Fruit fly (Drosophila melanogaster): ENCODE measurements around the gene CDK2AP1.
A peak's percentile ranks its signal among the peaks of the same experiment; 100 is the strongest.

CDK2AP1 gene

DNA sequence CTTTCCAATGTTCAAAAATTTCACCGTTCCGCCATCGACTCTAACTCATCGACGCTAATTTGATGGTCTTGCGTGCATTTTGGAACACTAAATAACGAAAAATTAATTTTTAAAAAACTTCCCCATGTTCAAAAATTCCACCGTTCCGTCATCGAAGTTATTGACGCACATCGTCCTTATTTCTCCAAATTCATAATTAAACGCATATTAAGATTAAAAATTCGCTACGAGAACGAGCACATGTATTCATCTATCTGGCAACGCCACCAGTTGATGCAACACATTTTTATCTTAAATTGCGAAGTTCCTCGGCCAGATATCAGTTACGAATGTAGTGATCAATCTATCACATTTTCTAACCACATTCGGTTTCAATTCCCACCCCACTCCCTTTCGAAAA is 11.5 kb downstream of the CDK2AP1 start, which contains the start of gene Lint-1 (continued):
- TF ChIP-seq slou (GFP tag; optimal IDR thresholded peaks at IDR 0.05), result no peak
- peak; percentile 35 for TF ChIP-seq CG30403 (GFP tag; optimal IDR thresholded peaks at IDR 0.05)
- TF ChIP-seq zen (tag; optimal IDR thresholded peaks at IDR 0.05), result no peak
- TF ChIP-seq CG4328 (GFP tag; optimal IDR thresholded peaks at IDR 0.05), result no peak
- peak; percentile 56 for TF ChIP-seq row (GFP tag; IDR thresholded peaks at IDR 0.05)
- TF ChIP-seq Max (GFP tag; optimal IDR thresholded peaks at IDR 0.05), result peak; percentile 35
- peak; percentile 51 for TF ChIP-seq CG2120 (GFP tag; optimal IDR thresholded peaks at IDR 0.05)
- TF ChIP-seq CG34422 (GFP tag; IDR thresholded peaks at IDR 0.05), result no peak
- peak; percentile 65 for TF ChIP-seq CG4617 (GFP tag; optimal IDR thresholded peaks at IDR 0.05; ENCODE audit: borderline replicate concordance)
- no peak for TF ChIP-seq CG12299 (tag; optimal IDR thresholded peaks at IDR 0.05)
- peak; percentile 38 for TF ChIP-seq gem (tag; optimal IDR thresholded peaks at IDR 0.05)
- no peak for TF ChIP-seq fd96Cb (tag; optimal IDR thresholded peaks at IDR 0.05)
- TF ChIP-seq Ptx1 (GFP tag; IDR thresholded peaks at IDR 0.05), result peak; percentile 41; the same call in 1 of the 2 replicates
- TF ChIP-seq pb (GFP tag; optimal IDR thresholded peaks at IDR 0.05), result no peak
- no peak for TF ChIP-seq CG18011 (GFP tag; optimal IDR thresholded peaks at IDR 0.05)
- no peak for TF ChIP-seq CG6813 (GFP tag; optimal IDR thresholded peaks at IDR 0.05)
- TF ChIP-seq ssp (GFP tag; IDR thresholded peaks at IDR 0.05), result peak; percentile 39
- TF ChIP-seq bowl (GFP tag; IDR thresholded peaks at IDR 0.05), result no peak
- no peak for TF ChIP-seq Nf-YC (tag; optimal IDR thresholded peaks at IDR 0.05)
- no peak for TF ChIP-seq slp2 (GFP tag; optimal IDR thresholded peaks at IDR 0.05)
- no peak for TF ChIP-seq yki (optimal IDR thresholded peaks at IDR 0.05)
- peak; percentile 11 for TF ChIP-seq phol (tag; optimal IDR thresholded peaks at IDR 0.05)
- no peak for TF ChIP-seq Trl (optimal IDR thresholded peaks at IDR 0.05)
- peak; percentile 1 for TF ChIP-seq Trl (GFP tag; optimal IDR thresholded peaks at IDR 0.05)
- TF ChIP-seq CG14710 (tag; optimal IDR thresholded peaks at IDR 0.05), result peak; percentile 22
- 0 out of 2 replicates have a peak, but pooled peaks have one; percentile 31 for TF ChIP-seq H2.0 (GFP tag; IDR thresholded peaks at IDR 0.05)
- no peak for TF ChIP-seq ato (GFP tag; IDR thresholded peaks at IDR 0.05; ENCODE audit: partially characterized antibody)
- TF ChIP-seq BEAF-32 (GFP tag; optimal IDR thresholded peaks at IDR 0.05), result peak; percentile 37
- TF ChIP-seq Xrp1 (GFP tag; IDR thresholded peaks at IDR 0.05), result peak; percentile 28; the same call in 1 of the 2 replicates
- TF ChIP-seq gfzf (GFP tag; optimal IDR thresholded peaks at IDR 0.05), result peak; percentile 9
- no peak for TF ChIP-seq ken (GFP tag; IDR thresholded peaks at IDR 0.05)
- peak; percentile 6 for TF ChIP-seq vfl (GFP tag; optimal IDR thresholded peaks at IDR 0.05)
- TF ChIP-seq CG2712 (tag; optimal IDR thresholded peaks at IDR 0.05), result peak; percentile 7
- TF ChIP-seq Fer3 (tag; optimal IDR thresholded peaks at IDR 0.05), result peak; percentile 2
- no peak for TF ChIP-seq trh (GFP tag; optimal IDR thresholded peaks at IDR 0.05)
- no peak for TF ChIP-seq Meics (GFP tag; optimal IDR thresholded peaks at IDR 0.05)
- TF ChIP-seq vvl (GFP tag; IDR thresholded peaks at IDR 0.05), result peak; percentile 42; the same call in 1 of the 2 replicates
- TF ChIP-seq H15 (GFP tag; IDR thresholded peaks at IDR 0.05), result no peak
- no peak for TF ChIP-seq zen2 (GFP tag; IDR thresholded peaks at IDR 0.05; ENCODE audit: partially characterized antibody)
- peak; percentile 10 for TF ChIP-seq unpg (GFP tag; optimal IDR thresholded peaks at IDR 0.05)
- TF ChIP-seq dm (GFP tag; optimal IDR thresholded peaks at IDR 0.05), result peak; percentile 32
- TF ChIP-seq CG8388 (GFP tag; optimal IDR thresholded peaks at IDR 0.05), result no peak
- TF ChIP-seq CG8281 (tag; optimal IDR thresholded peaks at IDR 0.05), result no peak
- no peak for TF ChIP-seq gsb (GFP tag; IDR thresholded peaks at IDR 0.05)
- TF ChIP-seq cas (GFP tag; IDR thresholded peaks at IDR 0.05), result no peak
- peak; percentile 68 for TF ChIP-seq CG30020 (tag; optimal IDR thresholded peaks at IDR 0.05)
- TF ChIP-seq exex (tag; optimal IDR thresholded peaks at IDR 0.05), result no peak
- TF ChIP-seq Scr (GFP tag; IDR thresholded peaks at IDR 0.05; ENCODE audit: partially characterized antibody), result peak; percentile 37
- TF ChIP-seq CG11456 (GFP tag; IDR thresholded peaks at IDR 0.05), result 0 out of 3 replicates have a peak, but pooled peaks have one; percentile 22
- TF ChIP-seq CG2678 (tag; optimal IDR thresholded peaks at IDR 0.05), result peak; percentile 18
- peak; percentile 41; the same call in 1 of the 2 replicates for TF ChIP-seq CG9932 (GFP tag; IDR thresholded peaks at IDR 0.05)

Data from whole organism, embryonic.